Worm (Caenorhabditis elegans): ENCODE measurements around the gene msp-45.

- TF ChIP-seq ceh-16 (tag; optimal IDR thresholded peaks at IDR 0.05) (no peak), unc-62 (GFP tag; optimal IDR thresholded peaks at IDR 0.05) (no peak), Y55F3AM.14 (GFP tag; optimal IDR thresholded peaks at IDR 0.05) (no peak)
Measured at ce11 chrII:5200987-5201582, 44.2 kb upstream of the msp-45 start.
